Fruit fly (Drosophila melanogaster): ENCODE results near the gene CG14840.

The CG14840 gene

dm6 chr3R:14279311-14279998 is 18.4 kb upstream of the CG14840 start:
- TF ChIP-seq HLH106 (tag; optimal IDR thresholded peaks at IDR 0.05) (peak; percentile 21), Myc (optimal IDR thresholded peaks at IDR 0.05) (no peak)

dm6 chr3R:14278523-14279303 is 17.7 kb upstream of the CG14840 start:
- TF ChIP-seq foxo (GFP tag; optimal IDR thresholded peaks at IDR 0.05), result no peak
- TF ChIP-seq br (GFP tag; optimal IDR thresholded peaks at IDR 0.05), result no peak
- TF ChIP-seq usp (GFP tag; optimal IDR thresholded peaks at IDR 0.05), result no peak
- peak; percentile 70 to 87 for TF ChIP-seq dl (GFP tag; optimal IDR thresholded peaks at IDR 0.05; ENCODE audit: insufficient read depth in 1 of 2, partially characterized antibody in 2 of 2)
- no peak for TF ChIP-seq Abd-B (GFP tag; optimal IDR thresholded peaks at IDR 0.05)
- no peak for TF ChIP-seq h (GFP tag; optimal IDR thresholded peaks at IDR 0.05)
- TF ChIP-seq Hr83 (GFP tag; optimal IDR thresholded peaks at IDR 0.05; ENCODE audit: poor library complexity, severe bottlenecking), result peak; percentile 68
- TF ChIP-seq fru (GFP tag; optimal IDR thresholded peaks at IDR 0.05), result peak; percentile 9
- TF ChIP-seq CG9705 (GFP tag; optimal IDR thresholded peaks at IDR 0.05), result no peak
- TF ChIP-seq HLH106 (tag; optimal IDR thresholded peaks at IDR 0.05), result peak; percentile 25
- peak; percentile 94 for TF ChIP-seq Myc (optimal IDR thresholded peaks at IDR 0.05)
- no peak for TF ChIP-seq N (GFP tag; optimal IDR thresholded peaks at IDR 0.05)
- TF ChIP-seq OdsH (GFP tag; optimal IDR thresholded peaks at IDR 0.05), result no peak
- TF ChIP-seq Jra (GFP tag; optimal IDR thresholded peaks at IDR 0.05), result no peak
- no peak for TF ChIP-seq Sp1 (GFP tag; optimal IDR thresholded peaks at IDR 0.05)
- TF ChIP-seq Mio (GFP tag; optimal IDR thresholded peaks at IDR 0.05), result no peak
- TF ChIP-seq brk (GFP tag; optimal IDR thresholded peaks at IDR 0.05), result no peak
- TF ChIP-seq pan (optimal IDR thresholded peaks at IDR 0.05), result no peak
- TF ChIP-seq woc (GFP tag; optimal IDR thresholded peaks at IDR 0.05), result no peak
- no peak for TF ChIP-seq psq (GFP tag; optimal IDR thresholded peaks at IDR 0.05)
- TF ChIP-seq Dfd (GFP tag; optimal IDR thresholded peaks at IDR 0.05), result peak; percentile 29
- no peak for TF ChIP-seq rgr (GFP tag; optimal IDR thresholded peaks at IDR 0.05)
- TF ChIP-seq Vsx2 (GFP tag; optimal IDR thresholded peaks at IDR 0.05; ENCODE audit: partially characterized antibody), result peak; percentile 80
- peak; percentile 50 for TF ChIP-seq jim (GFP tag; optimal IDR thresholded peaks at IDR 0.05)
- peak; percentile 31 for TF ChIP-seq Rel (GFP tag; optimal IDR thresholded peaks at IDR 0.05)
- TF ChIP-seq Rel (tag; optimal IDR thresholded peaks at IDR 0.05), result peak; percentile 0
- TF ChIP-seq tai (GFP tag; optimal IDR thresholded peaks at IDR 0.05), result no peak
- no peak for TF ChIP-seq lola (GFP tag; optimal IDR thresholded peaks at IDR 0.05)
- TF ChIP-seq CG32264 (GFP tag; optimal IDR thresholded peaks at IDR 0.05), result no peak
- no peak for TF ChIP-seq GATAd (GFP tag; optimal IDR thresholded peaks at IDR 0.05)
- no peak for TF ChIP-seq sv (GFP tag; optimal IDR thresholded peaks at IDR 0.05)
- TF ChIP-seq Hr78 (GFP tag; optimal IDR thresholded peaks at IDR 0.05), result no peak
- TF ChIP-seq ey (GFP tag; optimal IDR thresholded peaks at IDR 0.05), result no peak
- TF ChIP-seq CrebA (GFP tag; optimal IDR thresholded peaks at IDR 0.05; ENCODE audit: borderline replicate concordance), result peak; percentile 34
- TF ChIP-seq Dif (GFP tag; optimal IDR thresholded peaks at IDR 0.05; ENCODE audit: partially characterized antibody), result peak; percentile 79
- TF ChIP-seq dmrt93B (GFP tag; optimal IDR thresholded peaks at IDR 0.05), result no peak
- no peak for TF ChIP-seq dsf (GFP tag; optimal IDR thresholded peaks at IDR 0.05; ENCODE audit: borderline replicate concordance)
- no peak for TF ChIP-seq Hnf4 (GFP tag; optimal IDR thresholded peaks at IDR 0.05)
- no peak for TF ChIP-seq sage (GFP tag; optimal IDR thresholded peaks at IDR 0.05)
